Fruit fly (Drosophila melanogaster) ovary, adult (tissue): ENCODE measurements around the gene CG12773.

Experiments
- CG17801 ChIP-seq: fragments of 200-800 bp; optimal IDR thresholded peaks from 2 replicates; lab custom pipeline; 2019; ENCODE audit warnings: missing biosample characterization, mild to moderate bottlenecking, missing genetic modification characterization, moderate library complexity; ENCODE audit not compliant: partially characterized antibody

The CG12773 gene

DNA sequence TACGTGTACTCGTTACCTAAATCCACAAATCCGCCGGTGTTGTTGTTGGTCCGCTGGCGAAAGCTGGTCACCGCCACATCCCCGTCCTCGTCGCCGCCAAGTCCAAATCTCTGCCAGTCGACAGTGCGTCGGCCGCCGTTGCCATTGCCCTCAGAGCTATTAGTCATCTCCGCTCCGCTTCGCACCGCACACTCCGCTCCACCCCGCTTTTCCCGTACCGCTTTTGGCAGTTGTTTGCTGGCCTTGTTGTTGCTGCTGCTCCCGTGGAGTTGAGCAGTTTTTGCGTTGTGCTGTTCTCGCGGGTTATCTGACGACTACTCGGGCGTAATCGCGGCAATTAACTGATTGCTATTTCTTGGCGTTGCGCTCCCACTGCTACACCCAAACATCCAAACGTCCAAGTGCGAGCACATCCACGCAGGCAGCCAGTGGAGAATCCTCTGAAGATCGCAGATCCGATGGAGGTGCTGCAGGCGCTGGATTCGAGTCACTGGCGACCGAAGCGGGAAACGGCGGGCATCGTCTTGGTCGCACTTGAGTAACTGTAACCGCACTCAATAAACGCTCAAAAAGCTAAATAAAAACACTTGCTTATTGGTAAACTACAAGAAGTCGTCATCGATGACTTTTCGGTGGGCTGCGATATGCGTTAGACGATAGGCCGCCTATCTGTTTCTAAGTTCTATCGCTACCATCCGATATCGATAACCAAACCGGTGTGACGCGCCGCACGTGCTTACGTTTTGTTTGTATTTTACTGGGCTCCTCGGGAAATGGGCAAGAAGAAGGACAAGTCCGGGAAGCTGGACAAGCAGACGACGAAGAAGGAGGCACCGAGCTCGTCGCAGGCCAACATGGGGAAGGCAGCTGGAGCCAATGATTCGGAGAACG, at the start of gene CG12773, which contains the start of gene CG11417:
Gene CG12773 (minus strand): TSS at position 660 of the 891 bp plus-strand sequence.
Gene CG11417 (plus strand): TSS at position 693 of the 891 bp plus-strand sequence.
- no peak for TF ChIP-seq CG17801

DNA sequence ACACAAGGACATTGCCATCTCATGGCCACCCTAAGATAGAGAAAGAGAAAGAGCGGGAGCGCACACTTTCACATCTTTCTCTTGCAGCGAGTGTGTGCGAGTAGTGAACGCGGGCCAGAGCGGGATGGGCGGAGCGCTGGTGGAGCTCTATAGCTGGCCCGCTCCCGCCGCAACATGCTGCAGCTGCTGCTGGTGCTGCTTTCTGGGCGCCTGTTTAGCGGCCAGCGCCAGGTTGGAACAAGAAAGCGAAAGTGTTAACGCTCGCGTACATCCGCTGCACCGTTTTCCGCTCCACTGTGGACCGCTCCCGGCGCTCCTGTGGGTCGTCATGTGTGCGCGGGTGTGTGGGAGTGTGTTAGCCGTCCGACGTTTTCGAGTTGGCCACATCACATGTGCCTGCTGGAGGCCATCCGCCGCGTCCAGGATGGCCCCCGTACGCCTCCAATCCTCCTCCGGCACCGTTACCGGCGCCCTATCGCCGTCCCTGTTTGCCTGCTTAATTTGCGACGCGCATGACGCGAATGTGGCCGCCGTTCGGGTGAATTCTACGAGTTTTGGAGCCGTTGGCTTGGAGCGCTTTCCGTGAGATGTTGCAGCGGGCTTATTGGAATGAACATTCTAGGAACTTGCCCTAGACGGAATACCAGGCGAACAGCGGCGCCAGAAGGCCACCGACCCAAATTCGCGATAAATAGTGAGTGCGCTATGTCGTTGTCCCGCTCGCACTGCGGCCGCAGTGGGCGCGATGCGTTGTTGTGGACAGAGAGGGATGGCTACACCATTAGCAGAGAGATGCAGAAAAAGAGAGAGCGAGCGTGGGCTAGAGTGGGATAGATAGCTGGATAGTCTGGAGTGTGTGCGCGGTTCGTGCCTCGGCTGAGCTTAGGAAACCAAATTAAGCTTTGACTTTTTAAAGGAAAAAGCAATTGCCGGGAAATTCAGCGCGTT, 45.5 kb upstream of the CG12773 start:
- no peak for TF ChIP-seq CG17801

DNA sequence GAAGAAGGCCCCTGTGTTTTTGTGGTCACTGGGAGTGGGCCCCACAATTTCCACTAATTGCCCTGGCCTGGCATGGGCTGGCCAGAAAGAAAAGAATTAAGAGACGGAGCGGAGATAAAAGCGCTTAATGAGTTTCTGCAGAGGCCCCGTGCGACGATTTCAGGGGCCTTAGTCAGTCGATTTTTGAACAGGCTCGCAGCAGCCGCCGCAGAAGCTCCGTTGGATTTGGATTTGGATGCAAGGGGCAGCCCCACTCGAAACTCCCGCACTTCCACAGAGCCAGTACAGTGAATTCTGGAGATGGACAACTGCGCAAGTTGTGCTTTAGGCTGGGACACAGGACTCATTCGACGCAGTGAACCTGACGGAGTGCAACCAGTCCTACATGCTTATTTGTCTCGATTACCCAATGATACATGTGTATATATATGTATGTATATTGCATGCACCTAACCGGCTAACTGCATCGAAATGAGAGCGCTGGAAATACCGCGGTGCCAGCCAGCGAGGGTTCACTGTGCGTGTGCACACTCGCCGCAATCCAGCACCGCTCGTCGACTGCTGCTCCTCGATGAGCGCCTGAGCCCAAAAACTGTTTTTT, 44.8 kb upstream of the CG12773 start:
- no peak for TF ChIP-seq CG17801

DNA sequence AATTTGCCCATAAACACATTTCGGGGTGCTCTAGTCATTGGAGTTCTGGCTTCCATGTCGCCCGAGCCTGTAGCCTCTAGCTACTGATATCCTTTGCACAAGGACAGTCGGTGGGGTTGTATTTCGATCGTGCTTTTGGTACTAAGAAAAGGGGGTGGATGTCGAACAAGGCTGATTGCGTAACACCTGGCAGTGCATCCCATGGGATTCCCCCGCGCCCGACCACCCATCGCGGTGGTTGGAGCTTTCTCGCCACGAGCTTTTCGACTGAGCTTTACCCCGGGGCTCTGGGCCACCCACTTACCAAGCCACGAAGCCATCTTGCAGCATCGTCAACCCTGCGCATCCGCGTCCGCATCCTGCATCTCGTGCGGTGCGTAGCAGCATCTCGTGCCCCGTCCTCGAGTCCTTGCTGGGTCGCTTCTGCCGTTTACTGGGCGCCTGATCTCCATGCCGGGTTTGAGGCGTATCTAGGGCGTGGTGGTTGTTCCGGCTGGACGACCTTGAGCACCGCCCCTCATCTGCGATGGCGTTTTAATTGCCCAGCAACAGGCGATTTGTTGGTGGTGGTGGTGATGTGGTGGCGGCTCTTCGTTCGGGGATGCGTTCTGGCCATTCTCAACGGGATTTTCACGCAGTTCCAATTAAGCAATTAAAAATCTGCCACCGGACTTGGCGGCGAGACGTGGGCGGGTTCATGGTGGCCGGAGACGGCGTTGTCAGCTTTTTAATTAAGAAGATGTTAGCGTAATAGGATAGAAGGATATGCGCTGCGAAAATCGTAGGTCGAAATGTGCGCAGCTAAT, 44.1 kb upstream of the CG12773 start:
- TF ChIP-seq CG17801: no peak

DNA sequence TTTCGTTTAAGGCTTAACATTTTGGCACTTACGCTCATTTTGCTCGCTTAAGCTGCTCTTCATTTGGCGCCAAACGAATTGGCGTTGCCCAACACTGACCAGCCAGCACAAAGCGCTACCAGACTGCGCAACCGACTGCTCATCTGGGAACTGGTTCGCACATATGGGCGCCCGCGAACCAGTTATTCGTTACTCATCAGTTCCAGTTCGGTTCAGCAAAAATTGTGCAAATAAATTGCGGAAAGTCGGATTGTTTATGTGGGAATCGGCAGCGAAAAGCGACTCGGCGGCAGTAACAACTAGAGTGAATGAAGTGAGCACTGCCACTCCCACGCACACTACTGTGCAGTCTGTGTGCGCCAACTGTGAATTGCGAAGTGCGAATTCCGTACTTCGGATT, 39.1 kb upstream of the CG12773 start, which contains the start of gene Rilpl:
Gene Rilpl (plus strand): TSS at position 180 of the 400 bp plus-strand sequence.
- peak; percentile 58 for TF ChIP-seq CG17801

DNA sequence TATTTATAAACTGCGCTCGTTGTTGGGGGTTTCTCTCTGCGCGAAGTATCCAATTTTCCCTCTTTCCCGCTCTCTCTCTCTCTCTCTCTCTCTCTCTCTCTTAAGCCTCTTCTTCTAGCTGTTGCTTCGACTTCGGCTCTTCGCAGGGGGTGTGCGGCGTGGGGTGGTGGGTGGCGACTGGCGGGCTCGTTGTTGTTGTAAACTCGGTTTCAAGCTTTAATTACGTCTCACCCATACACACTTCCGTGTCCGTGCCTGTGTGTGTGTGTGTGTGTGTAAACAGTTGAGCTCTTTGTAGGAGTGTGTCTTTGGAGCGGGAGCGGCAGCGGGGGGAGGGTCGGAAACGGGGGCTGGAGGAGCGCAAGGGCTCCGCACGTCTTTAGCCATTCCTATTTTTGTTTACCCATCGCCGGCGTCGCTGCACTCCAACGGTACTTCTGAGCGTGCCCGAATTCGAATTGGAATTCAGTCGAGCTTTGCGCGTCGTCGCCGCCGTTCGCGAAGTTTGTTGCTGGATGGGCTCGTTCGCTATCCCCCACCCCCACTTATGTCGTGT, 34.4 kb upstream of the CG12773 start:
- TF ChIP-seq CG17801: no peak

DNA sequence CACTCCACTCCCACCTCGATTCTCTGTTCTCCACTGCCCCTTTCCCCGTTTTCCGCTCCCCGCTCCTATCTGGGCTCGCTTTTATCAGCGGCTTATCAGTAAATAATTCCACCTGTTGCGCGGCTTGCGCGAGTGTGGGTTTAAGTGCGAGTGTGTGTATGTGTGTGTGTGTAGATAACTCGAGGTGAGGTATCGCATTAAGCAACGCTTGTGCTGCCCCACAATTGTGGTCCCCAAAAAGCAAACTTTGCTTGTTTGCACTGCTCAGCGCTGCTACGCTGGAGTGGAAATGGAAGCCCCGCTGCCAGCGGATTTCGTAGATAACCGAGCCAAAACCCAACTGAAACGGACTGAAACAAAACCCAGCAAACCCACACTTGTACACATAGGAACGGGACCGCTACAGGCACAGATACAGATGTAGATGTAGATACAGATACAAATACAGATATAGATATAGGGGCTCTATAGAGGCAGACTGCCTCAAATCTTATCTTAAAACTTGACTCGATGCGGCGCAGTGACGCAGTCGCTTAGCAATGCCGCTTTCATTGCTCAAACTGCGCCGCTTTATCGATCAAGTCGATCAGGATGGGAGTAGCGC, 33.5 kb upstream of the CG12773 start:
- TF ChIP-seq CG17801: no peak

DNA sequence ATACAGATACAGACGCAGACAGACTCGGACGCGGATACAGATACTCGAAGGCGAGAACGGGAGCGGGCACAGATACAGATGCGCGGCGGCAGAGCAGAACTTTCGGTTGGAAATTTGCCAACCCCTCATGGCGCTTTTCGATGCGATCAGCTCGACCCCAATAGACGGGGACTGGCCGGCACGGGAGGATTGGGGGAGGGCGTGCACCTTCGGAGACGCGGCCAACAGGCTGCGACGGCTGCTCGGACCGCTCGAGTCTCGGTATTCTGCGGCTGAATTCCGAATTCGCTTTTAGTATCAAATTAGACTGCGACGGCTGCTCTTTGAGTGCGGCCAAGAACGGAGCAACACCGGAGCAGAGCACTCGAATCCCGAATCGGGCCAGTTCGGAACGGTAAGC, 30.5 kb upstream of the CG12773 start:
- TF ChIP-seq CG17801: no peak

DNA sequence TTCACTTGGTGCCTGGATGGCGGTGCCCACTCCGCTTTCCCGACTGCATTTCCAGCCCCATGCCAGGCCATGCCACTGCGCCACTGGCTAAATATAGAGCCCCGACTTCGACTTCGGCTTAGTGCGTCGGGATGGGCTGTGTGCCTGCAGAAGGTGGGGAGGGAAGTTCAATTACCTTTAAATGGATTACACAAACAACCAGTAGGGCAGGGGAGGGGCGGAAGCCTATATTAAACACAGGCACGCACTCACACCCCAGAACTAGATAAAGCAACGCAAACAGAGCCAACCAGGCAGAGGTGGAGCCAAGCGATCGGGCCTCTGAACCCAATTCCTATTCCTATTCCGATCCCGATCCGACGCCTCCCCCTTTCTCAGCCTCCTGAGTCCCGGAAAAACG, 28.7 kb upstream of the CG12773 start:
- no peak for TF ChIP-seq CG17801

DNA sequence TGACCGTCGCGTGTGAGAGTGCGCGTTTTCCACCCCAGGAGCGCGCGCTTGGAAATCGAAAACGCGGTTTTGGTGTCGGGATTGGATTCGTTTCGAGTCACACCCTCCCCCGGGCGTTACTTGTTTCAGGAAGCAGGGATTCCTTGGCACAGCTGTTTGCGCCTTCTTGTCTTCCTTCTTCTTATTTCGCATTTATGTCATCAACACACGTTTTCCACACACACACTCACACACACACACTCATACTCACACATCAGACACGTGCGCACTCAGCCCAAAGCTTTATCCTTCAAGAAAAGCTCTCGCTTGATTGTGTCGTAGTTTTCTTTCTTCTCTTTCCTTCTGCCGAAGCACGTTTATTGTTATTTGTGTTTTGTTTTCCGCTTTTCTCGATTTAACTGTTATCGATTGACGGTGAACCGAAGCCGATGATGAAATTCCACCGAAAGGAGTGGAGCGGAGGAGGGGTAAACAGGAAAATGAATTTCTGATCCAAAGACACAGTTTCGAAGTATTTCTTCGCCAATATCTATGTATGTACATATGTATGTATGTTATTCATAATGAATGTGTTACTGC, 27.7 kb upstream of the CG12773 start:
- TF ChIP-seq CG17801: no peak

DNA sequence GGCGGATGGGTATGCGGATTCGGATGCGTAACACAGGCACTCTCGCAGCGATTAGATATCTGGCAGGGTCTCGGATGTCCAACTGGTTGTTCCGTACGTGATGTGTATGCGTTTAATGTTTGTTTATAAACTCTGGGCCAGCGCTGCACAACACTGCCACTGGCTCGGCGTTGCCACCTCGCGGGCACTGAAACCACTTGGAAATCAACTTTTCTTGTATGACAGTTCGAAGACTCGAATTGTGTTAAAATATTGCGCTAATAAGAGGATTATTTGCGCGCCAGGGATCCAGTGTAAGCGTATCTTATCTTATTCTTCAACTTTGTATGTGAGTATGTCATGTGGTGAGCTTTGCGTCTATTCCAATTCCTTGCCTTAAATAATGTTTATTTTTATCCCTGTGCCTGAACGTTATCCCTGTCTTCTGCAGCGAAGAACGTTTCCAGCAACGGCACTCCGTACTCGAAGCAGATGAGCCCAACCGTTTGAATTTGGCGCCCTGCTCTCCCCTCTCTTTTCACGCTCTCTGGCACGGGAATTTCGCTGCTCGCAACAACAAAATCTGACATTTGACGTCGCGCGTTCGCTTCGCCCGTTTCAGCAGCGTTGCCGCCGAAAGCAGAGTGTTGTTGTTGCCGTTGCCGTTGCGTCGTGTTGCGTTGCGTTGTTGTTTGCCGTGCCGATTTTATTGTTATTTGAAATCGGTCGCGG, 26.7 kb upstream of the CG12773 start, which contains the start of the genes CG3719 and CG32813:
Gene CG3719 (minus strand): TSS at position 131 of the 711 bp plus-strand sequence.
Gene CG32813 (plus strand): TSS at position 565 of the 711 bp plus-strand sequence.
- TF ChIP-seq CG17801: no peak

DNA sequence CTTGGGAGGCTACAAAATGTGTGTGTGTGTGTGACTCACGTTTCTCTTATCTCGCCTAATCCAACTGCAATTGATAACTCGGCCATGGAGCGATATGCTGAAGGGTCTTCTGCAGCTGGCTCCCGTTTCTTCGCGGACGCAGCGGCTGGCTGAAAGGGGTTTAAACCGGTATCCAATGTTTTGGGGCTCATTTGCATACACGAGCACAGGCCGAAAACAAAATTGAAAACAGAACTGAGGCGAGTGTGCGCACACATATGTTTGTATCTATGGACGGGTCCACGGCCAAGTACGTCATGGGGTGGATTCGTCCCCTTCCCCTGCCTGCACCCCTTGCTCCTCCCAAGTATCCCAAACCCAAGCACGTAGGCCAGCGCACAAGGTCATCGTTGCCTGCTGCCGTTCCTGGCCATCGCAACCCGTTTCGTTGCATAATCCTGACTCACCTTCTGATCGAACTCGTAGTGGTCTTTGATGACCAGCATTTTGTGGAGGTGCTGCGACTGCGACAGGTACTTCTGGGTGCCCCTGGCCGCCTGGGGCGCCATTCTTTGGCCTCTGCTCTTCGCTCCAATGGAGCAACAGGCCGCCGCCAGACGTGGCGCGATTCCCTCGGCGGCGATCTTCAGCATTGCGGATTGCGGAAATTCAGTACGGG, 26.0 kb upstream of the CG12773 start:
- no peak for TF ChIP-seq CG17801
